Worm (Caenorhabditis elegans) whole organism, mixed stage, embryonic: Measurements from ENCODE around the gene C41A3.2.

ENCODE experiments used
- M03D4.4 ChIP-seq: sonication (generic microtip); optimal IDR thresholded peaks from 2 replicates; lab custom pipeline; 2017; ENCODE audit warnings: mild to moderate bottlenecking, missing genetic modification characterization, missing compliant biosample characterization
- bed-3 ChIP-seq: fragments of 200-800 bp; sonication (Bioruptor generic); optimal IDR thresholded peaks from 3 replicates; lab custom pipeline; 2018; ENCODE audit warnings: mild to moderate bottlenecking, missing genetic modification characterization, moderate library complexity, missing compliant biosample characterization
- blmp-1 ChIP-seq: fragments of 150-350 bp; optimal IDR thresholded peaks from 2 replicates; lab custom pipeline; 2014; ENCODE audit warnings: missing biosample characterization, missing genetic modification characterization
- ceh-39 ChIP-seq: fragments of 150-350 bp; optimal IDR thresholded peaks from 2 replicates; lab custom pipeline; 2014; ENCODE audit warnings: missing biosample characterization, missing genetic modification characterization
- ceh-43 ChIP-seq: fragments of 200-800 bp; sonication (Bioruptor generic); optimal IDR thresholded peaks from 2 replicates; lab custom pipeline; 2018; ENCODE audit warnings: mild to moderate bottlenecking, missing genetic modification characterization, moderate library complexity, missing compliant biosample characterization
- ceh-83 ChIP-seq: fragments of 200-800 bp; sonication (Bioruptor generic); optimal IDR thresholded peaks from 2 replicates; lab custom pipeline; 2018; ENCODE audit warnings: mild to moderate bottlenecking, missing genetic modification characterization, missing compliant biosample characterization
- ces-1 ChIP-seq: fragments of 150-350 bp; optimal IDR thresholded peaks from 2 replicates; lab custom pipeline; 2014; ENCODE audit warnings: missing biosample characterization, missing genetic modification reagents, missing genetic modification characterization
- cnd-1 ChIP-seq: fragments of 200-800 bp; sonication (Bioruptor generic); optimal IDR thresholded peaks from 2 replicates; lab custom pipeline; 2018; ENCODE audit warnings: mild to moderate bottlenecking, missing genetic modification characterization, missing compliant biosample characterization
- drap-1 ChIP-seq: fragments of 200-800 bp; sonication (Bioruptor generic); optimal IDR thresholded peaks from 3 replicates; lab custom pipeline; 2018; ENCODE audit warnings: mild to moderate bottlenecking, missing genetic modification characterization, missing compliant biosample characterization
- elt-1 ChIP-seq: sonication (generic microtip); optimal IDR thresholded peaks from 2 replicates; lab custom pipeline; 2017; ENCODE audit warnings: missing genetic modification characterization, mild to moderate bottlenecking, missing compliant biosample characterization, antibody characterized with exemption, moderate library complexity, borderline replicate concordance; ENCODE audit not compliant: insufficient read depth
- elt-3 ChIP-seq: fragments of 150-350 bp; optimal IDR thresholded peaks from 2 replicates; lab custom pipeline; 2014; ENCODE audit warnings: missing biosample characterization, missing genetic modification characterization
- flh-1 ChIP-seq: fragments of 200-800 bp; sonication (Bioruptor generic); optimal IDR thresholded peaks from 2 replicates; lab custom pipeline; 2018; ENCODE audit warnings: mild to moderate bottlenecking, missing genetic modification characterization, moderate library complexity, missing compliant biosample characterization
- ham-2 ChIP-seq: fragments of 200-800 bp; sonication (Bioruptor generic); optimal IDR thresholded peaks from 2 replicates; lab custom pipeline; 2018; ENCODE audit warnings: mild to moderate bottlenecking, missing genetic modification characterization, missing compliant biosample characterization
- hlh-1 ChIP-seq: fragments of 150-350 bp; optimal IDR thresholded peaks from 2 replicates; lab custom pipeline; 2014; ENCODE audit warnings: missing biosample characterization, missing genetic modification reagents, missing genetic modification characterization
- lin-13 ChIP-seq: fragments of 150-350 bp; optimal IDR thresholded peaks from 2 replicates; lab custom pipeline; 2014; ENCODE audit warnings: missing biosample characterization, missing genetic modification characterization
- lsy-2 ChIP-seq: fragments of 150-350 bp; optimal IDR thresholded peaks from 2 replicates; lab custom pipeline; 2014; ENCODE audit warnings: missing biosample characterization, missing genetic modification characterization
- mep-1 ChIP-seq: fragments of 150-350 bp; optimal IDR thresholded peaks from 2 replicates; lab custom pipeline; 2017; ENCODE audit warnings: missing biosample characterization, missing genetic modification reagents, missing genetic modification characterization, inconsistent platforms
- mls-2 ChIP-seq: sonication (generic microtip); optimal IDR thresholded peaks from 2 replicates; lab custom pipeline; 2016; ENCODE audit warnings: mild to moderate bottlenecking, missing genetic modification characterization, moderate library complexity, missing compliant biosample characterization
- nhr-12 ChIP-seq: fragments of 150-350 bp; optimal IDR thresholded peaks from 2 replicates; lab custom pipeline; 2014; ENCODE audit warnings: missing biosample characterization, missing genetic modification characterization
- nhr-237 ChIP-seq: fragments of 150-350 bp; optimal IDR thresholded peaks from 2 replicates; lab custom pipeline; 2014; ENCODE audit warnings: missing biosample characterization, missing genetic modification characterization
- nhr-28 ChIP-seq: fragments of 150-350 bp; optimal IDR thresholded peaks from 2 replicates; lab custom pipeline; 2014; ENCODE audit warnings: missing biosample characterization, missing genetic modification characterization
- nhr-76 ChIP-seq: sonication (generic microtip); optimal IDR thresholded peaks from 2 replicates; lab custom pipeline; 2017; ENCODE audit warnings: missing biosample characterization, missing genetic modification characterization
- pha-4 ChIP-seq: fragments of 150-350 bp; optimal IDR thresholded peaks from 2 replicates; lab custom pipeline; 2018; ENCODE audit warnings: missing biosample characterization, missing genetic modification reagents, missing genetic modification characterization
- sem-2 ChIP-seq: fragments of 200-800 bp; sonication (Bioruptor generic); optimal IDR thresholded peaks from 2 replicates; lab custom pipeline; 2018; ENCODE audit warnings: mild to moderate bottlenecking, missing genetic modification characterization, missing compliant biosample characterization
- snpc-4 ChIP-seq: fragments of 150-350 bp; optimal IDR thresholded peaks from 2 replicates; lab custom pipeline; 2014; ENCODE audit warnings: missing biosample characterization, missing genetic modification characterization
- sptf-1 ChIP-seq: sonication (generic microtip); optimal IDR thresholded peaks from 2 replicates; lab custom pipeline; 2017; ENCODE audit warnings: mild to moderate bottlenecking, missing genetic modification characterization, moderate library complexity, missing compliant biosample characterization
- tbx-8 ChIP-seq: fragments of 200-800 bp; sonication (Bioruptor generic); optimal IDR thresholded peaks from 2 replicates; lab custom pipeline; 2018; ENCODE audit warnings: mild to moderate bottlenecking, missing genetic modification characterization, moderate library complexity, missing compliant biosample characterization
- unc-120 ChIP-seq: sonication (generic microtip); optimal IDR thresholded peaks from 2 replicates; lab custom pipeline; 2017; ENCODE audit warnings: missing genetic modification characterization, missing compliant biosample characterization; ENCODE audit not compliant: poor library complexity, severe bottlenecking
- unc-39 ChIP-seq: fragments of 150-350 bp; optimal IDR thresholded peaks from 2 replicates; lab custom pipeline; 2014; ENCODE audit warnings: missing biosample characterization, missing genetic modification characterization
- unc-62 ChIP-seq: fragments of 150-350 bp; optimal IDR thresholded peaks from 2 replicates; lab custom pipeline; 2014; ENCODE audit warnings: missing biosample characterization, missing genetic modification reagents, missing genetic modification characterization
- zip-8 ChIP-seq: fragments of 150-350 bp; optimal IDR thresholded peaks from 2 replicates; lab custom pipeline; 2014; ENCODE audit warnings: missing biosample characterization, missing genetic modification characterization
- ztf-11 ChIP-seq: fragments of 150-350 bp; optimal IDR thresholded peaks from 2 replicates; lab custom pipeline; 2014; ENCODE audit warnings: missing biosample characterization, missing genetic modification characterization

C41A3.2 gene

ce11 chrX:5414250-5414649 is at the start of gene C41A3.2:
TSS of gene C41A3.2 (minus strand) at chrX:5414350.
- TF ChIP-seq mls-2, result no peak
- no peak for TF ChIP-seq ces-1 (GFP tag; lab: Kevin White, UChicago)
- no peak for TF ChIP-seq blmp-1 (tag; lab: Kevin White, UChicago)
- TF ChIP-seq ceh-39 (tag; lab: Kevin White, UChicago), result no peak
- TF ChIP-seq mep-1 (tag; lab: Kevin White, UChicago), result no peak
- TF ChIP-seq nhr-28 (tag; lab: Kevin White, UChicago), result no peak

ce11 chrX:5460930-5461329 is 46.8 kb upstream of the C41A3.2 start, which contains the start of gene ddr-1:
TSS of gene ddr-1 (plus strand) at chrX:5461230.
- TF ChIP-seq sem-2 (no peak), blmp-1 (tag; lab: Kevin White, UChicago) (no peak), unc-120 (no peak), nhr-28 (tag; lab: Kevin White, UChicago) (no peak)
- TF ChIP-seq, all 35 proteins: peak for 0

- TF ChIP-seq unc-39 (tag; lab: Kevin White, UChicago) (no peak), elt-1 (tag; lab: Kevin White, UChicago) (no peak), pha-4 (no peak)
- TF ChIP-seq, all 35 proteins: peak for 0
Measured at ce11 chrX:5458750-5459149, 44.6 kb upstream of the C41A3.2 start.

ce11 chrX:5458043-5458442 is 43.9 kb upstream of the C41A3.2 start:
- no peak for TF ChIP-seq unc-62 (GFP tag; lab: Kevin White, UChicago)
- TF ChIP-seq nhr-12, result no peak
- no peak for TF ChIP-seq lin-13 (tag; lab: Kevin White, UChicago)
- TF ChIP-seq nhr-237, result no peak
- no peak for TF ChIP-seq drap-1 (GFP tag; lab: Kevin White, UChicago)
- no peak for TF ChIP-seq ces-1 (GFP tag; lab: Kevin White, UChicago)
- TF ChIP-seq ham-2, result no peak
- TF ChIP-seq sem-2, result no peak
- TF ChIP-seq M03D4.4, result no peak
- no peak for TF ChIP-seq zip-8 (tag; lab: Kevin White, UChicago)
- TF ChIP-seq ceh-43 (GFP tag; lab: Kevin White, UChicago), result no peak
- no peak for TF ChIP-seq cnd-1 (tag; lab: Kevin White, UChicago)

- no peak for TF ChIP-seq unc-120
- no peak for TF ChIP-seq unc-39 (tag; lab: Kevin White, UChicago)
- no peak for TF ChIP-seq nhr-28 (tag; lab: Kevin White, UChicago)
- TF ChIP-seq ceh-43 (GFP tag; lab: Kevin White, UChicago), result no peak
- TF ChIP-seq lsy-2, result no peak
- TF ChIP-seq ceh-39 (tag; lab: Kevin White, UChicago), result no peak
- TF ChIP-seq flh-1 (GFP tag; lab: Kevin White, UChicago), result no peak
- no peak for TF ChIP-seq sptf-1 (tag; lab: Kevin White, UChicago)
- TF ChIP-seq pha-4, result no peak
- no peak for TF ChIP-seq ceh-83 (GFP tag; lab: Kevin White, UChicago)
- TF ChIP-seq nhr-237, result no peak
- no peak for TF ChIP-seq ztf-11 (tag; lab: Kevin White, UChicago)
- TF ChIP-seq mls-2, result no peak
- TF ChIP-seq ham-2, result no peak
- no peak for TF ChIP-seq blmp-1 (tag; lab: Kevin White, UChicago)
- no peak for TF ChIP-seq cnd-1 (tag; lab: Kevin White, UChicago)
- no peak for TF ChIP-seq elt-3 (tag; lab: Kevin White, UChicago)
- no peak for TF ChIP-seq mep-1 (tag; lab: Kevin White, UChicago)
Measured at ce11 chrX:5457184-5457583, 43.0 kb upstream of the C41A3.2 start.

- TF ChIP-seq lsy-2, result no peak
- TF ChIP-seq M03D4.4, result no peak
- TF ChIP-seq sem-2, result no peak
- no peak for TF ChIP-seq nhr-12
- no peak for TF ChIP-seq lin-13 (tag; lab: Kevin White, UChicago)
- no peak for TF ChIP-seq tbx-8 (GFP tag; lab: Kevin White, UChicago)
- TF ChIP-seq elt-3 (tag; lab: Kevin White, UChicago), result no peak
- no peak for TF ChIP-seq ceh-43 (GFP tag; lab: Kevin White, UChicago)
Measured at ce11 chrX:5455107-5455506, 41.0 kb upstream of the C41A3.2 start.

- TF ChIP-seq nhr-76 (tag; lab: Kevin White, UChicago) (no peak), elt-3 (tag; lab: Kevin White, UChicago) (no peak), sptf-1 (tag; lab: Kevin White, UChicago) (no peak), blmp-1 (tag; lab: Kevin White, UChicago) (no peak), nhr-12 (no peak), ceh-43 (GFP tag; lab: Kevin White, UChicago) (no peak), bed-3 (GFP tag; lab: Kevin White, UChicago) (no peak), snpc-4 (tag; lab: Kevin White, UChicago) (no peak), hlh-1 (tag; lab: Kevin White, UChicago) (no peak), ham-2 (no peak), ceh-39 (tag; lab: Kevin White, UChicago) (no peak)
Measured at ce11 chrX:5451706-5452105, 37.6 kb upstream of the C41A3.2 start.
